Fruit fly (Drosophila melanogaster): ENCODE data around the gene Zif.

Zif gene

dm6 chr3R:6433885-6434284 lies 23.0 kb upstream of the Zif start:
- no peak for TF ChIP-seq OdsH (GFP tag; optimal IDR thresholded peaks at IDR 0.05)
- no peak for TF ChIP-seq CG9705 (GFP tag; optimal IDR thresholded peaks at IDR 0.05)
- TF ChIP-seq Dif (GFP tag; optimal IDR thresholded peaks at IDR 0.05; ENCODE audit: partially characterized antibody): no peak
- TF ChIP-seq Hr83 (GFP tag; optimal IDR thresholded peaks at IDR 0.05; ENCODE audit: poor library complexity, severe bottlenecking): no peak
- no peak for TF ChIP-seq tai (GFP tag; optimal IDR thresholded peaks at IDR 0.05)
- TF ChIP-seq sage (GFP tag; optimal IDR thresholded peaks at IDR 0.05): no peak
- TF ChIP-seq GATAd (GFP tag; optimal IDR thresholded peaks at IDR 0.05): no peak
- no peak for TF ChIP-seq pan (optimal IDR thresholded peaks at IDR 0.05)
- no peak for TF ChIP-seq dl (GFP tag; optimal IDR thresholded peaks at IDR 0.05; ENCODE audit: insufficient read depth in 1 of 2, partially characterized antibody in 2 of 2)

- TF ChIP-seq Sp1 (GFP tag; optimal IDR thresholded peaks at IDR 0.05): no peak
- no peak for TF ChIP-seq Hr78 (GFP tag; optimal IDR thresholded peaks at IDR 0.05)
- no peak for TF ChIP-seq brk (GFP tag; optimal IDR thresholded peaks at IDR 0.05)
- no peak for TF ChIP-seq lola (GFP tag; optimal IDR thresholded peaks at IDR 0.05)
Observed at dm6 chr3R:6435219-6435618, 21.7 kb upstream of the Zif start.

- TF ChIP-seq dl (GFP tag; optimal IDR thresholded peaks at IDR 0.05; ENCODE audit: insufficient read depth in 1 of 2, partially characterized antibody in 2 of 2) (no peak), brk (GFP tag; optimal IDR thresholded peaks at IDR 0.05) (no peak), CrebA (GFP tag; optimal IDR thresholded peaks at IDR 0.05; ENCODE audit: borderline replicate concordance) (no peak), HLH106 (tag; optimal IDR thresholded peaks at IDR 0.05) (no peak)
Observed at dm6 chr3R:6435761-6436318, 21.0 kb upstream of the Zif start.

dm6 chr3R:6436643-6437042 lies 20.2 kb upstream of the Zif start:
- TF ChIP-seq CG32264 (GFP tag; optimal IDR thresholded peaks at IDR 0.05) (no peak), ey (GFP tag; optimal IDR thresholded peaks at IDR 0.05) (no peak), CrebA (GFP tag; optimal IDR thresholded peaks at IDR 0.05; ENCODE audit: borderline replicate concordance) (no peak), fru (GFP tag; optimal IDR thresholded peaks at IDR 0.05) (no peak), Dfd (GFP tag; optimal IDR thresholded peaks at IDR 0.05) (no peak), OdsH (GFP tag; optimal IDR thresholded peaks at IDR 0.05) (no peak), sv (GFP tag; optimal IDR thresholded peaks at IDR 0.05) (no peak)

- no peak for TF ChIP-seq Abd-B (GFP tag; optimal IDR thresholded peaks at IDR 0.05)
- peak; percentile 12 for TF ChIP-seq woc (GFP tag; optimal IDR thresholded peaks at IDR 0.05)
- peak; percentile 57 for TF ChIP-seq Myc (optimal IDR thresholded peaks at IDR 0.05)
Observed at dm6 chr3R:6456140-6457054, 491 bp upstream of the Zif start, which contains the start of gene CG9727. CG9727 (minus strand) TSS chr3R:6456676.

dm6 chr3R:6460589-6461141 lies 3.8 kb downstream of the Zif start:
- TF ChIP-seq N (GFP tag; optimal IDR thresholded peaks at IDR 0.05): no peak
- TF ChIP-seq woc (GFP tag; optimal IDR thresholded peaks at IDR 0.05): no peak
- TF ChIP-seq ey (GFP tag; optimal IDR thresholded peaks at IDR 0.05): no peak
- TF ChIP-seq Abd-B (GFP tag; optimal IDR thresholded peaks at IDR 0.05): no peak
- no peak for TF ChIP-seq Dfd (GFP tag; optimal IDR thresholded peaks at IDR 0.05)
- TF ChIP-seq Hr78 (GFP tag; optimal IDR thresholded peaks at IDR 0.05): no peak
- no peak for TF ChIP-seq usp (GFP tag; optimal IDR thresholded peaks at IDR 0.05)
- no peak for TF ChIP-seq foxo (GFP tag; optimal IDR thresholded peaks at IDR 0.05)

dm6 chr3R:6462978-6463377 lies 6.1 kb downstream of the Zif start:
- TF ChIP-seq Myc (optimal IDR thresholded peaks at IDR 0.05): no peak
- no peak for TF ChIP-seq CrebA (GFP tag; optimal IDR thresholded peaks at IDR 0.05; ENCODE audit: borderline replicate concordance)
- no peak for TF ChIP-seq usp (GFP tag; optimal IDR thresholded peaks at IDR 0.05)
- TF ChIP-seq CG9705 (GFP tag; optimal IDR thresholded peaks at IDR 0.05): no peak
- TF ChIP-seq fru (GFP tag; optimal IDR thresholded peaks at IDR 0.05): no peak
- no peak for TF ChIP-seq woc (GFP tag; optimal IDR thresholded peaks at IDR 0.05)
- no peak for TF ChIP-seq Vsx2 (GFP tag; optimal IDR thresholded peaks at IDR 0.05; ENCODE audit: partially characterized antibody)
- TF ChIP-seq psq (GFP tag; optimal IDR thresholded peaks at IDR 0.05): no peak
- no peak for TF ChIP-seq Hr83 (GFP tag; optimal IDR thresholded peaks at IDR 0.05; ENCODE audit: poor library complexity, severe bottlenecking)
- no peak for TF ChIP-seq brk (GFP tag; optimal IDR thresholded peaks at IDR 0.05)
- TF ChIP-seq Mio (GFP tag; optimal IDR thresholded peaks at IDR 0.05): no peak
- TF ChIP-seq dsf (GFP tag; optimal IDR thresholded peaks at IDR 0.05; ENCODE audit: borderline replicate concordance): no peak
